4 worm cellular contexts compared by ENCODE assay signal in genomic region chrIII:10379632-10380031, ce11.
A peak's percentile ranks its signal among the peaks of the same experiment; 100 is the strongest.
TF ChIP-seq lines count a peak whose summit lies in the region.

No protein-coding gene starts in this region.

TF ChIP-seq in whole organism, L1 larva, 84 proteins besides CTCF, POLR2A, EP300 and RAD21:
- TF ChIP-seq efl-1 (optimal IDR thresholded peaks at IDR 0.05; lab: Kevin White, UChicago) (peak in 1 of 2 experiments; percentile 21), efl-1 (GFP tag; optimal IDR thresholded peaks at IDR 0.05 in 1 of 2; lab: Kevin White, UChicago) (peak in 1 of 2 experiments; percentile 5), lsy-2 (tag; optimal IDR thresholded peaks at IDR 0.05; lab: Kevin White, UChicago) (no peak), rnt-1 (tag; optimal IDR thresholded peaks at IDR 0.05; lab: Kevin White, UChicago) (peak; percentile 0), lin-14 (GFP tag; optimal IDR thresholded peaks at IDR 0.05; lab: Kevin White, UChicago) (peak; percentile 71), nhr-19 (GFP tag; conservative IDR thresholded peaks at IDR 0.05; lab: Robert Waterston, UW) (no peak), Y116A8C.19 (tag; optimal IDR thresholded peaks at IDR 0.05; lab: Kevin White, UChicago; ENCODE audit: borderline replicate concordance) (no peak), ceh-63 (GFP tag; optimal IDR thresholded peaks at IDR 0.05; lab: Kevin White, UChicago) (no peak)

TF ChIP-seq in whole organism, L2 larva, 48 proteins besides CTCF, POLR2A, EP300 and RAD21:
- TF ChIP-seq nhr-11 (tag; optimal IDR thresholded peaks at IDR 0.05; lab: Kevin White, UChicago) (no peak), sem-4 (tag; optimal IDR thresholded peaks at IDR 0.05; lab: Kevin White, UChicago) (no peak), lsy-2 (tag; optimal IDR thresholded peaks at IDR 0.05; lab: Kevin White, UChicago) (peak in 1 of 2 experiments; percentile 23), C34F6.9 (tag; optimal IDR thresholded peaks at IDR 0.05; lab: Kevin White, UChicago) (peak; percentile 33), crh-2 (tag; optimal IDR thresholded peaks at IDR 0.05; lab: Kevin White, UChicago) (peak; percentile 82), F13H6.1 (tag; optimal IDR thresholded peaks at IDR 0.05; lab: Kevin White, UChicago) (peak; percentile 16), mdl-1 (tag; optimal IDR thresholded peaks at IDR 0.05; lab: Kevin White, UChicago) (no peak)
TF ChIP-seq in whole organism, L2 larva: peak in this region for 4.

TF ChIP-seq in whole organism, L4 larva, 104 proteins besides CTCF, POLR2A, EP300 and RAD21:
- TF ChIP-seq unc-62 (GFP tag; optimal IDR thresholded peaks at IDR 0.05 in 1 of 2; lab: Kevin White, UChicago) (peak in 1 of 2 experiments; percentile 15), unc-62 (tag; optimal IDR thresholded peaks at IDR 0.05; lab: Kevin White, UChicago) (no peak), daf-16 (GFP tag; optimal IDR thresholded peaks at IDR 0.05; lab: Kevin White, UChicago) (no peak), daf-16 (tag; optimal IDR thresholded peaks at IDR 0.05; lab: Kevin White, UChicago) (peak; percentile 12), pqm-1 (tag; optimal IDR thresholded peaks at IDR 0.05; lab: Kevin White, UChicago) (no peak), aha-1 (tag; lab: Kevin White, UChicago) (peak; percentile 44)

TF ChIP-seq in whole organism, young adult, 124 proteins besides CTCF, POLR2A, EP300 and RAD21:
- TF ChIP-seq cebp-1 (GFP tag; IDR thresholded peaks at IDR 0.05; lab: Robert Waterston, UW) (no peak), cebp-1 (tag; optimal IDR thresholded peaks at IDR 0.05; lab: Kevin White, UChicago) (peak; percentile 29), unc-130 (GFP tag; optimal IDR thresholded peaks at IDR 0.05; lab: Kevin White, UChicago) (no peak), hmg-1.2 (GFP tag; IDR thresholded peaks at IDR 0.05; lab: Robert Waterston, UW) (peak; percentile 80), Y67H2A.10 (GFP tag; conservative IDR thresholded peaks at IDR 0.05; lab: Robert Waterston, UW) (no peak), dpff-1 (tag; optimal IDR thresholded peaks at IDR 0.05; lab: Kevin White, UChicago) (no peak), D2030.7 (GFP tag; IDR thresholded peaks at IDR 0.05; lab: Robert Waterston, UW) (no peak)
